Worm (Caenorhabditis elegans) whole organism, L4 larva: ENCODE measurements around the gene C02B10.6.

Experiments used
- nhr-28 ChIP-seq: fragments of 150-350 bp; optimal IDR thresholded peaks from 2 replicates; lab custom pipeline; 2014; ENCODE audit warnings: missing biosample characterization, missing genetic modification characterization
- zag-1 ChIP-seq: fragments of 150-350 bp; optimal IDR thresholded peaks from 2 replicates; lab custom pipeline; 2014; ENCODE audit warnings: missing biosample characterization, missing genetic modification characterization

DNA sequence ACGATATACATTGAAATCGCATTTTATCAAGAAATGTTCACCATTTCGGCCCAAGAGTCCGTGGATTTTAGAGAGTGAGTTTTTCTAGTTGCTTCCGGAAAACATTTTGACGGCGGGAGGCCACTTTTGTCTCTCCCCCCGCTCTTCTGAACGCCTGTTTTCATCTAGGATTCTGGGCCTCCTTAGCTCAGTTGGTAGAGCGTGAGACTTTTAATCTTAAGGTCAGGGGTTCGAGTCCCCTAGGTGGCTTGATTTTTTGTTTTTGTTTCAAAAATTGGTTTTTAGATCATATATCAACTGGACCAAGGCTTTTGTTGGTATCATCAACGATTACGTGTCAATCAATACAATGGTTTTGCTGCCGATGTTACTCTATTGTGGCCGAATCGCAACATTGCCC, 31.9 kb upstream of the C02B10.6 start:
- TF ChIP-seq zag-1 (tag; lab: Kevin White, UChicago) (no peak), nhr-28 (no peak)
